Fruit fly (Drosophila melanogaster): ENCODE results near the gene Dys.

The Dys gene

dm6 chr3R:19467464-19467863 lies 6.6 kb downstream of the Dys start (continued):
- TF ChIP-seq B-H2 (GFP tag; optimal IDR thresholded peaks at IDR 0.05) (no peak), Antp (GFP tag; optimal IDR thresholded peaks at IDR 0.05) (no peak), pita (GFP tag; optimal IDR thresholded peaks at IDR 0.05) (no peak), CG14860 (GFP tag; IDR thresholded peaks at IDR 0.05; ENCODE audit: partially characterized antibody) (no peak), org-1 (GFP tag; optimal IDR thresholded peaks at IDR 0.05) (no peak), gfzf (GFP tag; optimal IDR thresholded peaks at IDR 0.05) (no peak), CG2712 (tag; optimal IDR thresholded peaks at IDR 0.05) (no peak), CG42726 (GFP tag; IDR thresholded peaks at IDR 0.05; ENCODE audit: partially characterized antibody) (no peak), phol (tag; optimal IDR thresholded peaks at IDR 0.05) (no peak), CG15514 (GFP tag; optimal IDR thresholded peaks at IDR 0.05) (no peak), Blimp-1 (GFP tag; optimal IDR thresholded peaks at IDR 0.05) (no peak), ap (GFP tag; IDR thresholded peaks at IDR 0.05) (no peak), aop (GFP tag; IDR thresholded peaks at IDR 0.05) (no peak), zfh2 (GFP tag; optimal IDR thresholded peaks at IDR 0.05) (no peak), ham (GFP tag; IDR thresholded peaks at IDR 0.05) (no peak), CG7271 (tag; optimal IDR thresholded peaks at IDR 0.05) (no peak), h (optimal IDR thresholded peaks at IDR 0.05) (no peak), CG15696 (tag; optimal IDR thresholded peaks at IDR 0.05) (no peak), Gsc (GFP tag; IDR thresholded peaks at IDR 0.05) (no peak), CG5245 (GFP tag; optimal IDR thresholded peaks at IDR 0.05) (no peak), BtbVII (GFP tag; optimal IDR thresholded peaks at IDR 0.05) (no peak), Fer3 (tag; optimal IDR thresholded peaks at IDR 0.05) (no peak), CG7987 (GFP tag; optimal IDR thresholded peaks at IDR 0.05) (peak; percentile 12), CG31441 (GFP tag; IDR thresholded peaks at IDR 0.05) (peak; percentile 16; the same call in 1 of the 2 replicates), mirr (GFP tag; optimal IDR thresholded peaks at IDR 0.05) (no peak), Hr3 (GFP tag; optimal IDR thresholded peaks at IDR 0.05) (no peak), CG17385 (GFP tag; optimal IDR thresholded peaks at IDR 0.05) (no peak), schlank (tag; optimal IDR thresholded peaks at IDR 0.05) (no peak), CG13894 (tag; optimal IDR thresholded peaks at IDR 0.05) (no peak), zf30C (GFP tag; optimal IDR thresholded peaks at IDR 0.05) (no peak), sens (GFP tag) (no peak), ranshi (GFP tag; IDR thresholded peaks at IDR 0.05) (no peak), z (GFP tag; IDR thresholded peaks at IDR 0.05) (no peak), fru (optimal IDR thresholded peaks at IDR 0.05) (no peak), cg (GFP tag; optimal IDR thresholded peaks at IDR 0.05) (no peak), Hand (GFP tag; optimal IDR thresholded peaks at IDR 0.05) (no peak), CG18764 (GFP tag; optimal IDR thresholded peaks at IDR 0.05) (no peak), CG4617 (GFP tag; optimal IDR thresholded peaks at IDR 0.05; ENCODE audit: borderline replicate concordance) (no peak), CrebB (tag; optimal IDR thresholded peaks at IDR 0.05) (no peak), CG4328 (GFP tag; optimal IDR thresholded peaks at IDR 0.05) (no peak), NK7.1 (GFP tag; optimal IDR thresholded peaks at IDR 0.05) (no peak), CG2120 (GFP tag; optimal IDR thresholded peaks at IDR 0.05) (no peak), CG9797 (GFP tag; optimal IDR thresholded peaks at IDR 0.05) (no peak), chm (GFP tag; IDR thresholded peaks at IDR 0.05) (no peak), mam (GFP tag; optimal IDR thresholded peaks at IDR 0.05) (no peak), grn (GFP tag; optimal IDR thresholded peaks at IDR 0.05) (no peak), gsb (GFP tag; IDR thresholded peaks at IDR 0.05) (no peak), cwo (GFP tag; optimal IDR thresholded peaks at IDR 0.05) (no peak), kay (GFP tag; optimal IDR thresholded peaks at IDR 0.05) (no peak), bsh (GFP tag; optimal IDR thresholded peaks at IDR 0.05) (peak in 1 of 2 experiments; percentile 10), en (GFP tag; optimal IDR thresholded peaks at IDR 0.05) (no peak), ro (GFP tag; IDR thresholded peaks at IDR 0.05) (no peak), CG12236 (GFP tag; optimal IDR thresholded peaks at IDR 0.05) (no peak)
